Worm (Caenorhabditis elegans) whole organism, L4/young adult: ENCODE data around the gene Y82E9BL.1.

Experiments
- W03F9.2 ChIP-seq: fragments of 150-350 bp; optimal IDR thresholded peaks from 2 replicates; lab custom pipeline; 2014; ENCODE audit warnings: missing biosample characterization, missing genetic modification characterization
- dao-5 ChIP-seq: sonication (generic microtip); optimal IDR thresholded peaks from 2 replicates; lab custom pipeline; 2016; ENCODE audit warnings: missing genotype, missing genetic modification characterization, moderate library complexity, missing compliant biosample characterization
- him-1 ChIP-seq: sonication (generic microtip); optimal IDR thresholded peaks from 2 replicates; lab custom pipeline; 2016; ENCODE audit warnings: missing genotype, missing genetic modification reagents, missing genetic modification characterization, missing compliant biosample characterization

DNA sequence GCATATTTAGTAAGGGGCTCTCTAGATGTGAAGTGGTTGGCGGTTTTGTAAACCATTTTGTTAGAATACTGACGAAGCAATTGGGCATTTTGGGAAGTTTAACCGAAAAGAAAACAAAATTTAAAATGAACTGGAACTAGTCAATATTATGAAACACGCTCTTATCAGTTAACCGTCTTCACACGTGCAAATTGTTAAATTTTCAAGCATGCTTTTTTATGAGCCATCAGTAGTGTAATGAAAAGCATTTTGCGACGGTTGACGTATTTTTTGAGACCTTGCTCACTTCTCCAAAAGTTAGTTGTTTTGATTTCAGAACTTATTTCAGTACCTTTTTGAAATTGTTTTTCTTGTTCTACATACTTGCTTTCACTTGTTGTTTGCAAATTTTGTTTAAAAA, 5.9 kb downstream of the Y82E9BL.1 start, which contains the start of gene fbxa-25:
- TF ChIP-seq dao-5 (tag; lab: Kevin White, UChicago) (no peak), him-1 (tag; lab: Kevin White, UChicago) (no peak), W03F9.2 (tag; lab: Kevin White, UChicago) (no peak)
